Worm (Caenorhabditis elegans): ENCODE measurements around the gene C26H9A.3.

C26H9A.3 gene

DNA sequence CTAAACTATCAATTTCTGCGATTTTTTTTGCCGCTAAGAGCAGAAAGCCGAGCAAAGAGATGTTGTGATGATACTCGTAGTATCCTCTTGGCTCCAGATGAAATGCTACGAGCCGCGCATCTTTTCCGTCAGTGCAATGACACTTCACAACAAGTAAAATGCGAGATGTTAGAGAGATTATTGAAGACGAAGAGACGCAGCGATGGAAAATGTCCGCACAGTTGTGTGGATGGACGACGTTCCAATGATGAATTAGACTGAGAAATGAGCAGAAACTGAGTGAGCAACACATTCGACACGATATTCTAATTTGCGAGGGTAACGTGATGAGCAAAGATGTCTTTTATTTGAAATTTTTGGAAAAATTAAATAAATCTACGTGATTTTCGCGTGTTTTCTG, 18.3 kb downstream of the C26H9A.3 start:
- no peak for TF ChIP-seq unc-62 (GFP tag; optimal IDR thresholded peaks at IDR 0.05)

- TF ChIP-seq unc-62 (GFP tag; optimal IDR thresholded peaks at IDR 0.05) = no peak
These were observed 20.3 kb downstream of the C26H9A.3 start for ce11 chrIV:12618877-12619276.

DNA sequence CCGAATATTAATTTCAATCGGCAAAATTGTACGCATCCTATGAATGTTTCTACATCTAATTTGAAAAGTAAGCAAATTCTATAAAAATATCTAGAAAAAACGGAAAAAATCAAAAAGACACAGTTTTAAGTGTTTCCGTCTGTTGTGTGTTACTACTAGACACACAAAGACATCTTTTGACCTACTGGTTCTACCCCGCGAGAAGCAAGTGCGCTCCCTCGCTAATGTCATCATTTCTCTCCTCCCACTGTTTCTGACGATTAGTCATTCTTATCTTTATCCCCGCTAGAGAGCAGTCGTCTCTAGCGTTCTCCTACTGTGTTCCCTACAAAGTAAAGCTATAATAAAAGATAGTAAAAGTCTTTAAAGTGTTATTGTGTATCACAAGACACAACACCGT, 21.3 kb downstream of the C26H9A.3 start:
- no peak for TF ChIP-seq unc-62 (GFP tag; optimal IDR thresholded peaks at IDR 0.05)

DNA sequence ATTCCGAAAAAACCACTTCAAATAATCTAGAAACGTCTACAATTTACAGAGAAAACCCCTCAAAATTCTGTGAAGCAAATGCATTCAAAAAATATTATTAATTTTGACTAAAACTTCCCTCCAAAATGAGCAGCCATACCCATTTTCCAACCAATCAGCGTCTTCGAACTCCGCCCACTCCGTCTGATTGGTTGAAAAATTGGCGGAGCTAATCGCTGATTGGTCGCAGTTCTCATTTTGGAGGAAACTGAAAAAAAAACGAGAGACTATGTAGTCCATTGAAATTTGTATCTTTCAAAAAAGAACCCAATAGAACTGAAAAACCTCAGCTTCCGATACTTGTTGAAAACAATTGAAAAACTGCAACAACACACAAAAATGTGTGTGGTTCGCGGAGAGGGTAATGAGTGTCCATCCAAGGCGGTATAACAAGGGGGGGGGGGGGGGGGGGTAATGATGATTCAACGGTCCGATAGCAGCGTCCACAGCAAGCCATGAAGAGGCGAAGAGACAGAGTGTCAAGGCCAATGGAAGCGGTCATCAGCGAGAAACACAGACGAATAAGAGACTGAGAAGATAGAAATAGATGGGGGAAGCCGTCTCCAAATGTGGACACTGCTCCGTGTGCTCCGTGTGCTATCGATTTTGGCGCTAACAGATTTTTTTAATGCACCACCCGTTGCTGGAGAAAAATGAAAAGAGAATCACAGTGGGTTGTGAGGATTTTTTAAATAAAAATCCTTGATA, 22.1 kb downstream of the C26H9A.3 start:
- no peak for TF ChIP-seq unc-62 (GFP tag; optimal IDR thresholded peaks at IDR 0.05)

ce11 chrIV:12615122-12615745, 24.0 kb downstream of the C26H9A.3 start:
- no peak for TF ChIP-seq unc-62 (GFP tag; optimal IDR thresholded peaks at IDR 0.05)

- TF ChIP-seq unc-62 (GFP tag; optimal IDR thresholded peaks at IDR 0.05) = no peak
These were observed 24.6 kb downstream of the C26H9A.3 start, which contains the start of gene efa-6 for ce11 chrIV:12614624-12615023. Gene efa-6, minus strand, starts transcription at chrIV:12614724.

- TF ChIP-seq unc-62 (GFP tag; optimal IDR thresholded peaks at IDR 0.05) = no peak
These were observed 33.8 kb downstream of the C26H9A.3 start, which contains the start of gene Y55D9A.2 for ce11 chrIV:12605401-12605800. Gene Y55D9A.2, minus strand, starts transcription at chrIV:12605431.

ce11 chrIV:12600941-12601340, 38.3 kb downstream of the C26H9A.3 start:
- TF ChIP-seq unc-62 (GFP tag; optimal IDR thresholded peaks at IDR 0.05) = no peak

ce11 chrIV:12599158-12599557, 40.1 kb downstream of the C26H9A.3 start, which contains the start of gene pgp-1:
Gene pgp-1, minus strand, starts transcription at chrIV:12599169.
- TF ChIP-seq unc-62 (GFP tag; optimal IDR thresholded peaks at IDR 0.05) = no peak

DNA sequence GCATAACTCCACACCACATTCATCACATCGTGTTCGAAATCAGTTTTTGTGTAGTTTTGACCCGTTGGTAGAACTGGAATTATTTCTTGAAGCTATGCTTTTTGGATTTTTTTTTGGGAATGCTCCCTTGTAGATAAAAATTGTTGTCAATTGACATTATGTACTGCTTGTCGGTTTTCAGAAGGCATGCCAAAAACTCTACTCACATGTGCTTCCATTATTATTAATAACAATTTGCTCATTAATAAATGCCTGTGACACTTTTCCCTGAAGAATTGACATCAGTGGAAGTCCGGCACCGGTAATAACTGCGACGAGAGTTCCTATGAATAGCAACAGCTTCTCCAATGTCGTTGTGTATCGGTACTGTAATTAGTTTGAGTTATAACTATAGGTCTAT, 42.3 kb downstream of the C26H9A.3 start:
- no peak for TF ChIP-seq unc-62 (GFP tag; optimal IDR thresholded peaks at IDR 0.05)

DNA sequence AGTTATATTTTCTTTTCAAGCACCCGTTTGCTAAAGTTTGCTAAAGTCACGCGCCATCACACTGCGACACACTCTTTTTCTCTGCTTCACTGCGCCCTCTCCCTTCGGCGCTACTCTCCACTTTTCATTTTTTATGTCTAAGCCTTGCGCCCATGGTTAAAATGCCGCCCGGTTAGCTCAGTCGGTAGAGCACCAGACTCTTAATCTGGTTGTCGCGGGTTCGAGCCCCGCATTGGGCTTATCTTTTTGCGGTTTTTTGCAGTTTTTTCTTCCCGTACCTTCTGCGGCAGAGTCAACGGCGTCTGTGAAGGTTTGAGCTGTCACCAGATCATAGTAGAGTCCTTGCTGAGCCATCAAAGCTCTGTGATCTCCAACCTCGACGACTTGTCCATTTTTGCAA, 44.6 kb downstream of the C26H9A.3 start:
- no peak for TF ChIP-seq unc-62 (GFP tag; optimal IDR thresholded peaks at IDR 0.05)

DNA sequence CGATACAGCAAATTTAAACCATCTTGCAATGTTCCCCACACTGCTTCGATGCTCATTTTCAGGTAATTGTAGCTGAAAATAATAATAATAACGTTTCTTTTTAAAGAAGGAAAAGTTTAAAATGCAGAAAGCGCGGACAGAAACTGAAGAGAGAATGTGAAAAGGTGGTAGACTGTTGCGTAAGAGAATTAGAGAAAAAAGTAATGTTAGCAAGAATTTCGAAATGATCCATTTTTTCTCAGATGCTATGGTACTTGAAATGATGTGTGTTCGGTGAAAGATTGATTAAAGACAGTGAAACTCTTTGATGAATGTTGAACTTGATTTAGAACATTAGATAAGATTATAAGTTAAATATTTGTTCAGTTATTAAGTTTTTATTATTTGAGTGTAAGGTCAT, 48.8 kb downstream of the C26H9A.3 start, which contains the start of gene cul-6:
TSS of gene cul-6 (minus strand) at position 79 of the 400 bp plus-strand sequence.
- TF ChIP-seq unc-62 (GFP tag; optimal IDR thresholded peaks at IDR 0.05) = no peak
